Worm (Caenorhabditis elegans): ENCODE results near the gene F18A1.1.

DNA sequence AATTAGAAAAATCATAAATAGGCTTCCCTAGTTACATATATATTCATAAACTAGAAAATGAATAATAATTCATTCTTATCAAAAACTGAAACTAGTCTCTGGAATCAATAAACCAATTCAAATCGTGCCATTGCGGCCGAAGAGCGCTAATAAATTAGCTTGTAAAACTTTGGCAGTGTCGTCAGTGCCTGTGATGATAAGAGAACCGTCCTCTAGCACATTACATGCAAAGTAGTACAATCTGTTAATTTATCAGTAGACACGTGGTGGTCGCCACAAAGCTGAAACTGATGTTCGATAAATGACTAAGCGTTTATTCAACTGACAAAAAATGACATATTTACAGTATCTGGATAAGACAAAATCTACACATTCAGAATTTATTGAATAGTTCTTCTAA lies 10.9 kb downstream of the F18A1.1 start:
- TF ChIP-seq pes-1 (GFP tag; IDR thresholded peaks at IDR 0.05) = no peak
- TF ChIP-seq B0310.2 (tag; optimal IDR thresholded peaks at IDR 0.05) = no peak
- TF ChIP-seq ama-1 (optimal IDR thresholded peaks at IDR 0.05) = no peak
- no peak for TF ChIP-seq F13C5.2 (tag; optimal IDR thresholded peaks at IDR 0.05)
- TF ChIP-seq flt-1 (GFP tag; IDR thresholded peaks at IDR 0.05) = no peak
- no peak for TF ChIP-seq tbx-11 (GFP tag; IDR thresholded peaks at IDR 0.05)
- TF ChIP-seq scrt-1 (GFP tag; IDR thresholded peaks at IDR 0.05) = no peak
- TF ChIP-seq tra-4 (tag; optimal IDR thresholded peaks at IDR 0.05) = no peak
